Worm (Caenorhabditis elegans) whole organism, late embryonic: ENCODE results near the gene Y22D7AR.3.

Experiments used
- C08G9.2 ChIP-seq: sonication (generic microtip); optimal IDR thresholded peaks from 2 replicates; lab custom pipeline; 2016; ENCODE audit warnings: mild to moderate bottlenecking, missing genetic modification characterization, moderate library complexity, missing compliant biosample characterization
- ama-1 ChIP-seq: fragments of 150-350 bp; optimal IDR thresholded peaks from 2 replicates; lab custom pipeline; 2014
- elt-2 ChIP-seq: sonication (generic microtip); optimal IDR thresholded peaks from 2 replicates; lab custom pipeline; 2016; ENCODE audit warnings: missing genetic modification reagents, missing genetic modification characterization, missing compliant biosample characterization
- hlh-13 ChIP-seq: fragments of 200-800 bp; sonication (Bioruptor generic); optimal IDR thresholded peaks from 2 replicates; lab custom pipeline; 2018; ENCODE audit warnings: mild to moderate bottlenecking, missing genetic modification characterization, missing compliant biosample characterization
- madf-2 ChIP-seq: sonication (generic microtip); optimal IDR thresholded peaks from 2 replicates; lab custom pipeline; 2017; ENCODE audit warnings: missing genetic modification characterization, missing compliant biosample characterization
- pha-4 ChIP-seq: fragments of 150-350 bp; optimal IDR thresholded peaks from 2 replicates; lab custom pipeline; 2018; ENCODE audit warnings: missing biosample characterization, missing genetic modification reagents, missing genetic modification characterization
- rnt-1 ChIP-seq: sonication (generic microtip); optimal IDR thresholded peaks from 2 replicates; lab custom pipeline; 2016; ENCODE audit warnings: missing genetic modification characterization, missing compliant biosample characterization

DNA sequence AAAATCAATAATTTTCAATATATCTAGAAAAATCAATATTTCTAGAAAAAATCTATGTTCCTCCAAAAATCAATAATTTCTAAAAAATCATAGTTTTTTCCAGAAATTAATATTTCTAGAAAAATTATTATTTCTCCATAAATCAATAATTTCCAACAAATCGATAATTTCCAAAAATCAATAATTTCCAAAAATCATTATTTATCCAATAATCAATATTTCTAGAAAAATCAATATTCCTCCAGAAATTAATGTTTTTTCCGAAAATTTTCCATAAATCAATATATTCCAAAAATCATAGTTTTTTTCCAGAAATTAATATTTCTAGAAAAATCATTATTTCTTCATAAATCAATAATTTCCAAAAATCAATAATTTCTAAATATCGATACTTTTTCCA, 2.6 kb downstream of the Y22D7AR.3 start:
- no peak for TF ChIP-seq pha-4
- TF ChIP-seq hlh-13 (GFP tag; lab: Kevin White, UChicago), result no peak
- TF ChIP-seq madf-2 (tag; lab: Kevin White, UChicago), result no peak
- TF ChIP-seq ama-1 (lab: Kevin White, UChicago), result no peak
- TF ChIP-seq rnt-1 (tag; lab: Kevin White, UChicago), result no peak
- no peak for TF ChIP-seq elt-2 (tag; lab: Kevin White, UChicago)
- TF ChIP-seq C08G9.2 (tag; lab: Kevin White, UChicago), result no peak
